Fruit fly (Drosophila melanogaster): Measurements from ENCODE around the gene ppk18.

dm6 chr2L:9768735-9769134, 2.1 kb downstream of the ppk18 start, which contains the start of gene CG17633:
- TF ChIP-seq Dll (optimal IDR thresholded peaks at IDR 0.05) (no peak), CG8478 (optimal IDR thresholded peaks at IDR 0.05) (no peak), psq (optimal IDR thresholded peaks at IDR 0.05) (no peak)

Data from whole organism.